Worm (Caenorhabditis elegans) whole organism, L3 larva: ENCODE measurements around the gene ubh-2.
A peak's percentile ranks its signal among the peaks of the same experiment; 100 is the strongest.

Source experiments
- R02D3.7 ChIP-seq: fragments of 150-350 bp; optimal IDR thresholded peaks from 2 replicates; lab custom pipeline; 2014; ENCODE audit warnings: missing biosample characterization, missing genetic modification characterization
- ZK546.5 ChIP-seq: sonication (generic microtip); optimal IDR thresholded peaks from 2 replicates; lab custom pipeline; 2017; ENCODE audit warnings: missing biosample characterization, missing genetic modification characterization
- ama-1 ChIP-seq: fragments of 150-350 bp; optimal IDR thresholded peaks from 2 replicates; lab custom pipeline; 2018
- ceh-28 ChIP-seq: fragments of 150-350 bp; optimal IDR thresholded peaks from 2 replicates; lab custom pipeline; 2014; ENCODE audit warnings: missing biosample characterization, missing genetic modification reagents, missing genetic modification characterization
- ceh-82 ChIP-seq: fragments of 150-350 bp; optimal IDR thresholded peaks from 2 replicates; lab custom pipeline; 2014; ENCODE audit warnings: missing biosample characterization, missing genetic modification characterization
- ceh-9 ChIP-seq: sonication (generic microtip); optimal IDR thresholded peaks from 2 replicates; lab custom pipeline; 2018; ENCODE audit warnings: missing biosample characterization, missing genetic modification characterization
- daf-12 ChIP-seq: fragments of 150-350 bp; optimal IDR thresholded peaks from 2 replicates; lab custom pipeline; 2014; ENCODE audit warnings: missing biosample characterization, missing genetic modification reagents, missing genetic modification characterization
- egl-27 ChIP-seq: sonication (generic microtip); optimal IDR thresholded peaks from 4 replicates; lab custom pipeline; 2017; ENCODE audit warnings: missing biosample characterization, missing genetic modification reagents, missing genetic modification characterization
- egl-5 ChIP-seq: fragments of 150-350 bp; optimal IDR thresholded peaks from 2 replicates; lab custom pipeline; 2017; ENCODE audit warnings: missing biosample characterization, missing genetic modification reagents, missing genetic modification characterization, inconsistent platforms
- elt-1 ChIP-seq: fragments of 150-350 bp; optimal IDR thresholded peaks from 2 replicates; lab custom pipeline; 2014; ENCODE audit warnings: missing biosample characterization, missing genetic modification characterization
- elt-2 ChIP-seq: sonication (generic microtip); optimal IDR thresholded peaks from 2 replicates; lab custom pipeline; 2016; ENCODE audit warnings: missing genetic modification reagents, mild to moderate bottlenecking, missing genetic modification characterization, missing compliant biosample characterization
- elt-3 ChIP-seq, 3 experiments: fragments of 150-350 bp in 1 of 3; sonication (generic microtip) in 2 of 3; optimal IDR thresholded peaks; 2 replicates in 2 of 3; 4 replicates in 1 of 3; lab custom pipeline; 2014 to 2017; ENCODE audit warnings: missing biosample characterization in 3 of 3, missing genetic modification characterization in 3 of 3
- fkh-10 ChIP-seq: sonication (generic microtip); optimal IDR thresholded peaks from 2 replicates; lab custom pipeline; 2017; ENCODE audit warnings: missing biosample characterization, missing genetic modification reagents, missing genetic modification characterization
- fkh-2 ChIP-seq: fragments of 150-350 bp; optimal IDR thresholded peaks from 2 replicates; lab custom pipeline; 2014; ENCODE audit warnings: missing biosample characterization, missing genetic modification reagents, missing genetic modification characterization
- fos-1 ChIP-seq: fragments of 150-350 bp; optimal IDR thresholded peaks from 2 replicates; lab custom pipeline; 2014; ENCODE audit warnings: missing biosample characterization, missing genetic modification characterization
- hmg-11 ChIP-seq: sonication (generic microtip); optimal IDR thresholded peaks from 2 replicates; lab custom pipeline; 2016; ENCODE audit warnings: missing genetic modification characterization, missing compliant biosample characterization
- jun-1 ChIP-seq: fragments of 150-350 bp; optimal IDR thresholded peaks from 2 replicates; lab custom pipeline; 2014; ENCODE audit warnings: missing biosample characterization, missing genetic modification reagents, missing genetic modification characterization
- lin-15B ChIP-seq: fragments of 150-350 bp; optimal IDR thresholded peaks from 2 replicates; lab custom pipeline; 2014; ENCODE audit warnings: missing biosample characterization, missing genetic modification characterization
- lin-39 ChIP-seq: fragments of 150-350 bp; optimal IDR thresholded peaks from 2 replicates; lab custom pipeline; 2018; ENCODE audit warnings: missing biosample characterization, missing genetic modification reagents, missing genetic modification characterization
- lsy-12 ChIP-seq: sonication (generic microtip); optimal IDR thresholded peaks from 2 replicates; lab custom pipeline; 2016; ENCODE audit warnings: mild to moderate bottlenecking, missing genetic modification characterization, missing compliant biosample characterization
- mml-1 ChIP-seq: fragments of 150-350 bp; sonication (generic microtip); optimal IDR thresholded peaks from 3 replicates; lab custom pipeline; 2014; ENCODE audit warnings: missing biosample characterization, missing genetic modification characterization
- nfya-1 ChIP-seq: sonication (generic microtip); optimal IDR thresholded peaks from 2 replicates; lab custom pipeline; 2017; ENCODE audit warnings: missing genetic modification characterization, mild to moderate bottlenecking, missing compliant biosample characterization, antibody characterized with exemption, moderate library complexity; ENCODE audit not compliant: insufficient read depth
- nhr-23 ChIP-seq: fragments of 150-350 bp; optimal IDR thresholded peaks from 2 replicates; lab custom pipeline; 2014; ENCODE audit warnings: missing biosample characterization, missing genetic modification reagents, missing genetic modification characterization
- nhr-43 ChIP-seq: sonication (generic microtip); optimal IDR thresholded peaks from 2 replicates; lab custom pipeline; 2016; ENCODE audit warnings: mild to moderate bottlenecking, missing genetic modification characterization, missing compliant biosample characterization; ENCODE audit not compliant: poor library complexity, severe bottlenecking
- nhr-67 ChIP-seq: fragments of 150-350 bp; optimal IDR thresholded peaks from 2 replicates; lab custom pipeline; 2014; ENCODE audit warnings: missing biosample characterization, missing genetic modification characterization
- nhr-76 ChIP-seq: fragments of 150-350 bp; sonication (generic microtip); optimal IDR thresholded peaks from 5 replicates; lab custom pipeline; 2014; ENCODE audit warnings: missing biosample characterization, missing genetic modification characterization
- nhr-77 ChIP-seq: fragments of 150-350 bp; optimal IDR thresholded peaks from 2 replicates; lab custom pipeline; 2014; ENCODE audit warnings: missing biosample characterization, missing genetic modification characterization
- pha-4 ChIP-seq: fragments of 150-350 bp; optimal IDR thresholded peaks from 2 replicates; lab custom pipeline; 2014; ENCODE audit warnings: missing biosample characterization, missing genetic modification reagents, missing genetic modification characterization
- pqm-1 ChIP-seq: fragments of 150-350 bp; optimal IDR thresholded peaks from 2 replicates; lab custom pipeline; 2017; ENCODE audit warnings: missing biosample characterization, missing genetic modification characterization, inconsistent platforms
- sea-2 ChIP-seq: fragments of 150-350 bp; sonication (generic microtip); optimal IDR thresholded peaks from 4 replicates; lab custom pipeline; 2014; ENCODE audit warnings: missing biosample characterization, missing genetic modification reagents, missing genetic modification characterization
- snpc-4 ChIP-seq: fragments of 150-350 bp; optimal IDR thresholded peaks from 2 replicates; lab custom pipeline; 2014; ENCODE audit warnings: missing biosample characterization, missing genetic modification characterization
- tbx-2 ChIP-seq: sonication (generic microtip); optimal IDR thresholded peaks from 2 replicates; lab custom pipeline; 2016; ENCODE audit warnings: mild to moderate bottlenecking, missing genetic modification characterization, missing compliant biosample characterization
- unc-62 ChIP-seq: fragments of 150-350 bp; sonication (generic microtip); optimal IDR thresholded peaks from 4 replicates; lab custom pipeline; 2014; ENCODE audit warnings: missing biosample characterization, missing genetic modification reagents, missing genetic modification characterization
- zag-1 ChIP-seq: fragments of 150-350 bp; optimal IDR thresholded peaks from 2 replicates; lab custom pipeline; 2014; ENCODE audit warnings: missing biosample characterization, missing genetic modification characterization
- ztf-11 ChIP-seq: fragments of 150-350 bp; optimal IDR thresholded peaks from 2 replicates; lab custom pipeline; 2014; ENCODE audit warnings: missing biosample characterization, missing genetic modification characterization
- ztf-4 ChIP-seq: fragments of 150-350 bp; optimal IDR thresholded peaks from 2 replicates; lab custom pipeline; 2014; ENCODE audit warnings: missing biosample characterization, missing genetic modification characterization

Gene ubh-2

DNA sequence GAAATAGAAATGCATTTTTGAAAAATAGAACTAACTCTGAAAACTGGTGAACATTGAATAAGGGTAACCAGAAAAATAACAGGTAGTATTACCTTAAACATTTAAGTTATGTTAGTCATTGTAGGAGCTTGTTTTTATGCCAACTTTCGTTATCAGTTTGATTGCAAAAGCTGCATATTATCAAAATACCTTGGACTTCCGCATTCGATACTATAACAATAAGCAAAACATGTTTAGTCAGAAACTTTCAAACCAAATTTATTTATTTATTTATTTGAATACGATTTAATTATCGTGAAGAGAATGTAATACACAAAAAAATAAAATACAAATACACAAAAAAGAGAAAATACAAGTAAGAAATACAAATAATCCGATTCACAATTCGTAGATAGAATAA lies 44.7 kb upstream of the ubh-2 start, which contains the start of gene K04A8.19:
Gene K04A8.19, minus strand, starts transcription at position 101 of the 400 bp plus-strand sequence.
- TF ChIP-seq lin-39 (tag; lab: Kevin White, UChicago), result no peak
- TF ChIP-seq daf-12, result no peak
- no peak for TF ChIP-seq fos-1 (tag; lab: Kevin White, UChicago)
- no peak for TF ChIP-seq unc-62 (GFP tag; lab: Kevin White, UChicago)
- TF ChIP-seq hmg-11 (tag; lab: Kevin White, UChicago), result no peak
- no peak for TF ChIP-seq zag-1 (tag; lab: Kevin White, UChicago)
- TF ChIP-seq egl-5 (tag; lab: Kevin White, UChicago), result no peak
- TF ChIP-seq fkh-2, result no peak
- no peak for TF ChIP-seq ztf-4
- no peak for TF ChIP-seq jun-1
- no peak for TF ChIP-seq nhr-23
- no peak for TF ChIP-seq sea-2 (GFP tag; lab: Kevin White, UChicago)
- TF ChIP-seq nhr-77 (tag; lab: Kevin White, UChicago), result no peak
- TF ChIP-seq pqm-1, result no peak
- no peak for TF ChIP-seq R02D3.7 (tag; lab: Kevin White, UChicago)
- TF ChIP-seq egl-27 (tag; lab: Kevin White, UChicago), result no peak

DNA sequence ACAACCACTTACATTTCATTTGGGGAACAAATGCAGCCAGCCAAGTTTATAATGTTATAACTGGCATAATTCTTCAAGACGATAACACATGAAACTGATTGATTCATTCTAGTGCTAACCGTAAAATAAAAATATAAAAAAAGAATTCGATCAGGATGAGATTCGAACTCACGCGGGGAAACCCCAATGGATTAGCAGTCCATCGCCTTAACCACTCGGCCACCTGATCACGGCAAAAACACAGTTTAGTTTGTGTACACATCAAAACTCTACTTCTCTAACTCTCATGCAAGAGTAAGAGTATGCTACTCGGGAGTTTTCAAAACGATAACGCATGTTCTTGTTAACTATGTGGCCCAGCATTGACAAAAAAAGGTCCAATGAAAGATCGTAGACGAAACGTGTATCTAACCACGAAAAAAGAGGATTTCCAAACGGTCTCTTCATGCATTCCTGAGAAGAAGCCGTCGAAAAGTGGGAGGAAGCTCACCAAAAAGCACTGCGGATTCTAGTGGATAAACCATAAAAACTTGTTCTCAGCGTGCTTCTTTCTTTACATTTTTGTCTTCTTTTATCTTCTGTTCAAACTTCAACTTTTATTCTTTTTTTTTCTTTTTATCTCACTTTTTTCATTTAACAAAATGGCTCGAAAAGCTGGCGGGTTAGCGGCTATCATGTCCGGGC lies 42.2 kb upstream of the ubh-2 start, which contains the start of gene twk-10:
Gene twk-10, plus strand, starts transcription at position 634 of the 684 bp plus-strand sequence.
- no peak for TF ChIP-seq ztf-11 (tag; lab: Kevin White, UChicago)
- peak; percentile 12 for TF ChIP-seq nhr-23
- TF ChIP-seq lin-39 (tag; lab: Kevin White, UChicago), result no peak
- no peak for TF ChIP-seq nhr-77 (tag; lab: Kevin White, UChicago)
- TF ChIP-seq nhr-43 (tag; lab: Kevin White, UChicago), result peak; percentile 47
- no peak for TF ChIP-seq nhr-67 (tag; lab: Kevin White, UChicago)
- TF ChIP-seq ceh-28 (tag; lab: Kevin White, UChicago), result no peak
- no peak for TF ChIP-seq jun-1
- peak; percentile 5 for TF ChIP-seq pqm-1
- TF ChIP-seq lsy-12 (tag; lab: Kevin White, UChicago), result no peak
- TF ChIP-seq elt-3 (tag; optimal IDR thresholded peaks at IDR 0.05; lab: Kevin White, UChicago), result no peak
- TF ChIP-seq pha-4, result peak; percentile 60
- peak; percentile 9 for TF ChIP-seq egl-27 (tag; lab: Kevin White, UChicago)
- TF ChIP-seq elt-2 (tag; lab: Kevin White, UChicago), result peak; percentile 32
- no peak for TF ChIP-seq ceh-82 (tag; lab: Kevin White, UChicago)
- no peak for TF ChIP-seq mml-1 (tag; lab: Kevin White, UChicago)
- TF ChIP-seq tbx-2, result no peak
- TF ChIP-seq, all 47 proteins: peak for 6

DNA sequence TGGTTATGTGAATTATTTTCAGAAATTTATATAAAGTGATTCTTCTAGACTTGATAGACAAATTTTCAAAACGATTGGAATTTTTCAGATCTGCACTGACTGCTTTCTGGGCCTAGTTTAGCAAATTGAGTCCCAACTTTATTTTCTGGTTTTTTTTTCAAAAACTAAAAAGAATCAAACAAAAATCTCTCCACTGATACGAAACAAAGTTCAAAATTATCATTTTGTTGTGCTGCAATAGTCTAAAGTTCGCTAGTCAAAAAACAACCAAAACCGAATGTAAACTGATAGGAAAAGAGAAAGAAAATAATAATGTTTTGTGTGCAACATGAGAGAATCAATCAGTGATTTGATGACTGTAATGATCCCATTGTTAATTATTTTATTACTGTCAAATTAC lies 40.3 kb upstream of the ubh-2 start, which contains the start of gene lipl-4:
Gene lipl-4, plus strand, starts transcription at position 301 of the 400 bp plus-strand sequence.
- TF ChIP-seq snpc-4 (no peak), pha-4 (peak; percentile 5), ama-1 (lab: Kevin White, UChicago) (no peak), nhr-76 (tag; lab: Kevin White, UChicago) (no peak), hmg-11 (tag; lab: Kevin White, UChicago) (no peak), lin-15B (tag; lab: Kevin White, UChicago) (no peak), unc-62 (GFP tag; lab: Kevin White, UChicago) (no peak), elt-2 (tag; lab: Kevin White, UChicago) (no peak), pqm-1 (peak; percentile 18)

DNA sequence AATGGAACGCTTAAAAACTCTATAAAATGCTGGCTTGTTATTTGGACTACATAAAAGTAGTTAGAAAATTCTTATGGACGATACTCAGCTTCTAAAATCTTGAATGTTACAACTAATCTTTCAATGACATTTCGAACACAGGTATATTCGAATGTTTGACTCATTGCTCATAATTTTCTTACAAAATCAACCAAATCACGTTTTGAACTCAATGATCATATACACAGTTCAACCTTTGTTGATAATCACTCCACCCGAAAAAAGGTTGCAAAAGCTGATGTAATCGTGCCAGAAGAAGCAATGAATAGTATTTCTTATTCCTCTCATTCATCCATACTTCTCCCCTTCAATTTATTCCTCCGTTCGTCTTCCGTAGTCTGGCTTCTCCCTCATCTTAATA lies 39.5 kb upstream of the ubh-2 start, which contains the start of gene K04A8.20:
Gene K04A8.20, plus strand, starts transcription at position 301 of the 400 bp plus-strand sequence.
- TF ChIP-seq ZK546.5 (tag; lab: Kevin White, UChicago) (no peak), ztf-11 (tag; lab: Kevin White, UChicago) (no peak), elt-1 (no peak), sea-2 (GFP tag; lab: Kevin White, UChicago) (no peak), ceh-9 (tag; lab: Kevin White, UChicago) (no peak), nfya-1 (tag; lab: Kevin White, UChicago) (no peak), daf-12 (no peak), fkh-10 (GFP tag; lab: Kevin White, UChicago) (no peak)
- TF ChIP-seq, all 47 proteins: peak for 0
